Worm (Caenorhabditis elegans) whole organism, L4/young adult: Measurements from ENCODE around the gene R02F2.5.

Experiments used
- W03F9.2 ChIP-seq: fragments of 150-350 bp; optimal IDR thresholded peaks from 2 replicates; lab custom pipeline; 2014; ENCODE audit warnings: missing biosample characterization, missing genetic modification characterization
- dao-5 ChIP-seq: sonication (generic microtip); optimal IDR thresholded peaks from 2 replicates; lab custom pipeline; 2016; ENCODE audit warnings: missing genotype, missing genetic modification characterization, moderate library complexity, missing compliant biosample characterization
- him-1 ChIP-seq: sonication (generic microtip); optimal IDR thresholded peaks from 2 replicates; lab custom pipeline; 2016; ENCODE audit warnings: missing genotype, missing genetic modification reagents, missing genetic modification characterization, missing compliant biosample characterization

DNA sequence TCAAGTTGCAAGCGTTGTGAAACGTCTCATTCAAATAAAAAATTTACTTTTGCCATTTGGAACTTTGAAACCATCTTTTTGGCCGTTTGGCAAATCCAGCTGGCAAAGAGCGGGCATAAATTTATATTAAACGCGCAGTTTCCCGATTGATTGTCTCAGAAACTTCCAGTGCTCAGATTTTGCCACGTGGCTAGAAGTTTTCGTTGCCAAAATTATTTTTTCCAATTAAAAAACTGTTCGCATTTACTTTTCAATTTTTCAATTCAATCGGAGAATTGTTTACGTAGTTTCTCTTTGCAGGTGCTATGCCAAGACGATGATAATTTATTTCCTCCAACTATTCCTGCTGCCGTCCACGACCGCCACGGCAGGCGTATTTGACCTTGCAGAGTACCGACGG is 25.8 kb upstream of the R02F2.5 start, which contains the start of gene F48E8.4:
- no peak for TF ChIP-seq W03F9.2
- TF ChIP-seq him-1 (tag; lab: Kevin White, UChicago), result no peak
- TF ChIP-seq dao-5 (tag; lab: Kevin White, UChicago), result no peak
